Fruit fly (Drosophila melanogaster) whole organism, embryonic: ENCODE results near the gene Acp29AB.

Source experiments
- Adf1 ChIP-seq: fragments of 200-800 bp; sonication (Bioruptor generic); IDR thresholded peaks from 2 replicates; pipeline ENCODE4 v1.3.6; 2022; ENCODE audit warnings: missing biosample characterization, missing genetic modification characterization
- C15 ChIP-seq: fragments of 200-800 bp; sonication (Bioruptor generic); IDR thresholded peaks from 3 replicates; pipeline ENCODE4 v1.3.6; 2022; ENCODE audit warnings: missing biosample characterization, missing genetic modification characterization
- CG11085 ChIP-seq: fragments of 200-800 bp; sonication (Bioruptor generic); IDR thresholded peaks from 2 replicates; pipeline ENCODE4 v1.3.6; 2022; ENCODE audit warnings: missing biosample characterization, missing genetic modification characterization
- CG11723 ChIP-seq: fragments of 200-800 bp; sonication (Bioruptor generic); optimal IDR thresholded peaks from 2 replicates; lab custom pipeline; 2017; ENCODE audit warnings: missing biosample characterization, mild to moderate bottlenecking, missing genetic modification characterization
- CG13624 ChIP-seq: fragments of 200-800 bp; sonication (Bioruptor generic); optimal IDR thresholded peaks from 2 replicates; lab custom pipeline; 2016; ENCODE audit warnings: missing biosample characterization, missing genetic modification characterization
- CG15269 ChIP-seq: fragments of 200-800 bp; sonication (Bioruptor generic); optimal IDR thresholded peaks from 2 replicates; lab custom pipeline; 2018; ENCODE audit warnings: missing biosample characterization, mild to moderate bottlenecking, missing genetic modification characterization, moderate library complexity
- CG15479 ChIP-seq: fragments of 200-800 bp; sonication (Bioruptor generic); optimal IDR thresholded peaks from 3 replicates; lab custom pipeline; 2019; ENCODE audit warnings: missing biosample characterization, mild to moderate bottlenecking, missing genetic modification characterization, moderate library complexity
- CG15601 ChIP-seq: fragments of 200-800 bp; sonication (Bioruptor generic); optimal IDR thresholded peaks from 3 replicates; lab custom pipeline; 2019; ENCODE audit warnings: missing biosample characterization, mild to moderate bottlenecking, missing genetic modification characterization, moderate library complexity
- CG16813 ChIP-seq: fragments of 200-800 bp; sonication (Bioruptor generic); IDR thresholded peaks from 3 replicates; pipeline ENCODE4 v1.3.6; 2022; ENCODE audit warnings: missing biosample characterization, missing genetic modification characterization; ENCODE audit not compliant: partially characterized antibody
- CG17829 ChIP-seq: fragments of 200-800 bp; optimal IDR thresholded peaks from 2 replicates; lab custom pipeline; 2019; ENCODE audit warnings: missing biosample characterization, mild to moderate bottlenecking, missing genetic modification characterization, moderate library complexity
- CG1832 ChIP-seq: fragments of 200-800 bp; sonication (Bioruptor generic); optimal IDR thresholded peaks from 2 replicates; lab custom pipeline; 2017; ENCODE audit warnings: missing biosample characterization, mild to moderate bottlenecking, missing genetic modification characterization, inconsistent platforms
- CG18599 ChIP-seq: fragments of 200-800 bp; sonication (Bioruptor generic); optimal IDR thresholded peaks from 3 replicates; lab custom pipeline; 2017; ENCODE audit warnings: missing biosample characterization, missing genetic modification characterization, mild to moderate bottlenecking, moderate library complexity, missing genetic modification reagents
- CG32772 ChIP-seq: fragments of 200-800 bp; sonication (Bioruptor generic); IDR thresholded peaks from 2 replicates; pipeline ENCODE4 v1.3.6; 2022; ENCODE audit warnings: missing biosample characterization, missing genetic modification characterization
- CG33557 ChIP-seq: fragments of 200-800 bp; sonication (Bioruptor generic); optimal IDR thresholded peaks from 2 replicates; lab custom pipeline; 2019; ENCODE audit warnings: missing biosample characterization, mild to moderate bottlenecking, missing genetic modification characterization, moderate library complexity
- CG6854 ChIP-seq: fragments of 200-800 bp; sonication (Bioruptor generic); optimal IDR thresholded peaks from 3 replicates; lab custom pipeline; 2017; ENCODE audit warnings: missing biosample characterization, mild to moderate bottlenecking, missing genetic modification characterization
- CG7987 ChIP-seq: fragments of 200-800 bp; sonication (Bioruptor generic); optimal IDR thresholded peaks from 2 replicates; lab custom pipeline; 2018; ENCODE audit warnings: missing biosample characterization, mild to moderate bottlenecking, missing genetic modification characterization, moderate library complexity
- CG8359 ChIP-seq: fragments of 200-800 bp; sonication (Bioruptor generic); optimal IDR thresholded peaks from 2 replicates; lab custom pipeline; 2017; ENCODE audit warnings: missing biosample characterization, mild to moderate bottlenecking, missing genetic modification characterization, borderline replicate concordance
- CTCF ChIP-seq: fragments of 200-800 bp; sonication (Bioruptor generic); optimal IDR thresholded peaks from 2 replicates; lab custom pipeline; 2017; ENCODE audit warnings: missing biosample characterization, mild to moderate bottlenecking, missing genetic modification characterization, moderate library complexity
- Hey ChIP-seq: fragments of 200-800 bp; sonication (Bioruptor generic); optimal IDR thresholded peaks from 3 replicates; lab custom pipeline; 2018; ENCODE audit warnings: missing biosample characterization, mild to moderate bottlenecking, missing genetic modification characterization
- Kr ChIP-seq: fragments of 200-800 bp; sonication (Bioruptor generic); optimal IDR thresholded peaks from 2 replicates; lab custom pipeline; 2017; ENCODE audit warnings: missing biosample characterization, mild to moderate bottlenecking, missing genetic modification characterization
- MBD-R2 ChIP-seq: fragments of 200-800 bp; sonication (Bioruptor generic); IDR thresholded peaks from 2 replicates; pipeline ENCODE4 v1.3.6; 2022; ENCODE audit warnings: missing biosample characterization, missing genetic modification characterization
- NC2β ChIP-seq: fragments of 200-800 bp; sonication (Bioruptor generic); optimal IDR thresholded peaks from 2 replicates; lab custom pipeline; 2016; ENCODE audit warnings: missing biosample characterization, missing genetic modification characterization
- Oli ChIP-seq: fragments of 200-800 bp; sonication (Bioruptor generic); optimal IDR thresholded peaks from 2 replicates; lab custom pipeline; 2018; ENCODE audit warnings: missing biosample characterization, mild to moderate bottlenecking, missing genetic modification characterization, moderate library complexity
- Stat92E ChIP-seq, 3 experiments: fragments of >200 bp in 2 of 3; fragments of 200-800 bp in 1 of 3; sonication (Bioruptor generic) in 1 of 3; optimal IDR thresholded peaks; 2 replicates each; lab custom pipeline; 2017 to 2019; ENCODE audit warnings: missing biosample characterization in 3 of 3, missing genetic modification characterization in 3 of 3, mild to moderate bottlenecking in 1 of 3, moderate library complexity in 1 of 3
- ap ChIP-seq: fragments of 200-800 bp; sonication (Bioruptor generic); IDR thresholded peaks from 2 replicates; pipeline ENCODE4 v1.3.6; 2022; ENCODE audit warnings: missing biosample characterization, missing genetic modification characterization
- ato ChIP-seq: fragments of 200-800 bp; sonication (Bioruptor generic); IDR thresholded peaks from 2 replicates; pipeline ENCODE4 v1.3.6; 2022; ENCODE audit warnings: missing biosample characterization, missing genetic modification characterization; ENCODE audit not compliant: partially characterized antibody
- dati ChIP-seq: fragments of 200-800 bp; sonication (Bioruptor generic); IDR thresholded peaks from 2 replicates; pipeline ENCODE4 v1.3.6; 2022; ENCODE audit warnings: missing biosample characterization, missing genetic modification characterization
- dmrt11E ChIP-seq: fragments of 200-800 bp; sonication (Bioruptor generic); optimal IDR thresholded peaks from 3 replicates; lab custom pipeline; 2018; ENCODE audit warnings: missing biosample characterization, mild to moderate bottlenecking, missing genetic modification characterization, moderate library complexity
- dysf ChIP-seq: fragments of 200-800 bp; sonication (Bioruptor generic); IDR thresholded peaks from 3 replicates; pipeline ENCODE4 v1.3.6; 2022; ENCODE audit warnings: missing biosample characterization, missing genetic modification characterization
- emc ChIP-seq: fragments of 200-800 bp; sonication (Bioruptor generic); optimal IDR thresholded peaks from 2 replicates; lab custom pipeline; 2016; ENCODE audit warnings: missing biosample characterization, missing genetic modification characterization
- fd102C ChIP-seq: fragments of 200-800 bp; sonication (Bioruptor generic); optimal IDR thresholded peaks from 2 replicates; lab custom pipeline; 2018; ENCODE audit warnings: missing biosample characterization, mild to moderate bottlenecking, missing genetic modification characterization, moderate library complexity
- fd96Cb ChIP-seq: fragments of 200-800 bp; sonication (Bioruptor generic); optimal IDR thresholded peaks from 2 replicates; lab custom pipeline; 2018; ENCODE audit warnings: missing biosample characterization, mild to moderate bottlenecking, missing genetic modification characterization, moderate library complexity
- gcm2 ChIP-seq: fragments of 200-800 bp; sonication (Bioruptor generic); optimal IDR thresholded peaks from 2 replicates; lab custom pipeline; 2016; ENCODE audit warnings: missing biosample characterization, missing genetic modification characterization
- gsb-n ChIP-seq: fragments of 200-800 bp; sonication (Bioruptor generic); optimal IDR thresholded peaks from 3 replicates; lab custom pipeline; 2018; ENCODE audit warnings: missing biosample characterization, mild to moderate bottlenecking, missing genetic modification characterization
- her ChIP-seq: fragments of 200-800 bp; sonication (Bioruptor generic); optimal IDR thresholded peaks from 2 replicates; lab custom pipeline; 2016; ENCODE audit warnings: missing biosample characterization, missing genetic modification characterization
- hkb ChIP-seq, 2 experiments: fragments of 200-800 bp in 1 of 2; fragments of >200 bp in 1 of 2; sonication (Bioruptor generic) in 1 of 2; IDR thresholded peaks in 1 of 2; optimal IDR thresholded peaks in 1 of 2; 2 replicates each; pipeline versions ENCODE4 v1.3.6 to Lab custom; 2017 to 2022; ENCODE audit warnings: missing biosample characterization in 1 of 2, missing genetic modification characterization in 1 of 2
- ind ChIP-seq: fragments of 200-800 bp; sonication (Bioruptor generic); optimal IDR thresholded peaks from 3 replicates; lab custom pipeline; 2016; ENCODE audit warnings: missing biosample characterization, missing genetic modification characterization
- jigr1 ChIP-seq: fragments of 200-800 bp; sonication (Bioruptor generic); IDR thresholded peaks from 3 replicates; pipeline ENCODE4 v1.3.6; 2022; ENCODE audit warnings: missing biosample characterization, missing genetic modification characterization
- klu ChIP-seq: fragments of 200-800 bp; sonication (Bioruptor generic); IDR thresholded peaks from 2 replicates; pipeline ENCODE4 v1.3.6; 2022; ENCODE audit warnings: missing biosample characterization, missing genetic modification characterization
- kni ChIP-seq: fragments of 200-800 bp; sonication (Bioruptor generic); optimal IDR thresholded peaks from 3 replicates; lab custom pipeline; 2017; ENCODE audit warnings: mild to moderate bottlenecking, missing biosample characterization, missing genetic modification reagents, missing genetic modification characterization
- lbe ChIP-seq: fragments of 200-800 bp; sonication (Bioruptor generic); optimal IDR thresholded peaks from 2 replicates; lab custom pipeline; 2016; ENCODE audit warnings: missing biosample characterization, mild to moderate bottlenecking, missing genetic modification characterization
- nau ChIP-seq: fragments of 200-800 bp; sonication (Bioruptor generic); optimal IDR thresholded peaks from 3 replicates; lab custom pipeline; 2017; ENCODE audit warnings: missing biosample characterization, mild to moderate bottlenecking, missing genetic modification characterization, missing genetic modification reagents
- ro ChIP-seq: fragments of 200-800 bp; sonication (Bioruptor generic); IDR thresholded peaks from 2 replicates; pipeline ENCODE4 v1.3.6; 2022; ENCODE audit warnings: missing biosample characterization, missing genetic modification characterization
- sens-2 ChIP-seq: fragments of 200-800 bp; sonication (Bioruptor generic); IDR thresholded peaks from 2 replicates; pipeline ENCODE4 v1.3.6; 2022; ENCODE audit warnings: missing biosample characterization, missing genetic modification characterization
- sima ChIP-seq: fragments of 200-800 bp; sonication (Bioruptor generic); optimal IDR thresholded peaks from 2 replicates; lab custom pipeline; 2016; ENCODE audit warnings: missing biosample characterization, missing genetic modification characterization
- sqz ChIP-seq: fragments of 200-800 bp; sonication (Bioruptor generic); optimal IDR thresholded peaks from 3 replicates; lab custom pipeline; 2018; ENCODE audit warnings: missing biosample characterization, mild to moderate bottlenecking, missing genetic modification characterization
- sug ChIP-seq: fragments of 200-800 bp; optimal IDR thresholded peaks from 2 replicates; lab custom pipeline; 2019; ENCODE audit warnings: missing biosample characterization, mild to moderate bottlenecking, missing genetic modification characterization, moderate library complexity
- trh ChIP-seq: fragments of 200-800 bp; sonication (Bioruptor generic); optimal IDR thresholded peaks from 2 replicates; lab custom pipeline; 2016; ENCODE audit warnings: missing biosample characterization, missing genetic modification characterization
- yki ChIP-seq: fragments of >200 bp; optimal IDR thresholded peaks from 3 replicates; lab custom pipeline; 2018

Acp29AB gene

DNA sequence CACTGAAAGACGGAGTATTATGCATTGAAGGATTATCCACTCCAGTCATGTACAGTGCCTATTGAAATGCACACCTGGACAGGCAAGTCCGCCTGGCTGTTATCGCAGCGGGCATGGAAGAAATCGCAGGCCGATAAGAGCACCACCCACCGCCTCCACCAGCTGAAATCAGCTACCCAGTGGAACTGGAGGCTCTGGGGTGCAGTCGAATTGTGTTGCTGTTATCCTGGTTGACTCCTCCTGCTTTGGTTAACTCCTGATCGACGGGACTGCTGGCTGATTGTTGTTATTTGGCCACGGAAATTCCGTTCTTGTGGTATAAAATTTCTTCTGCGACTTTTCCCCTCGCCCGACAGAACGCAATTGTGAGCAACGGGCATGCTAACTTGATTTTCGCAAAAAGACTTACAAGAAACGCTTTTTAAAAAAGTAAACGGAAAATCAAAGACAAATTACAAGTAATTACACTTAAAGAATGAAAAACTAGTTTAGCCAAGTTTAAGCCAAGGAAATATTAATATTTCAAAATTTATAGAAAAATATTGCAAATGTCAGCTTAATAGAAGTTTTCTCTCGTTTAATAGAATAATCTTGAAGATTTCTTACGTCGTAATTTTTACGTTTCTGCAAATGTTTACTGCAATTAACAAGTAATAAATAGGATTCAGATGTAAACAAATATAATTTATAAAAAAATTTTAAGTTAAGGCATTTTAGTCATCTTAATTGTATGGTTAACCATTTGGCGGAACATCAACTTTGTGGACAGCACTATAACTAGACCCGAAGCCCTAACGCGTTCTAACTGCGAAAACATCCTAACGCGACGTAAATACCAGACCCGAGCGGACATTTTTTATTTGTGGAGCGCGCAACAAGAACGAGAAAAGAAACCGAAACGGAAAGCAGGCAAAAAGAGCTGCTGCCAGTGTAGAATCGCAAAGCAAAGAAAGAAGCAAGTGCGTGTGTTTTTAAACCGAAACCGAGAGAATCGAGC, 22.2 kb upstream of the Acp29AB start, which contains the start of the genes CG13398 and Akap200 (continued):
- TF ChIP-seq sqz (GFP tag; lab: Kevin White, UChicago) (no peak), CG16813 (GFP tag; lab: Robert Waterston, UW) (no peak), hkb (optimal IDR thresholded peaks at IDR 0.05; lab: Kevin White, UChicago) (no peak), hkb (GFP tag; IDR thresholded peaks at IDR 0.05; lab: Robert Waterston, UW) (no peak), Kr (GFP tag; lab: Kevin White, UChicago) (peak; percentile 12), CG15601 (no peak), gsb-n (tag; lab: Kevin White, UChicago) (peak; percentile 11), sima (no peak), ind (GFP tag; lab: Kevin White, UChicago) (no peak), yki (no peak), Oli (tag; lab: Kevin White, UChicago) (no peak), sug (peak; percentile 14), CG15269 (tag; lab: Kevin White, UChicago) (no peak), CG32772 (GFP tag; lab: Robert Waterston, UW) (no peak), Stat92E (GFP tag; optimal IDR thresholded peaks at IDR 0.05; lab: Kevin White, UChicago) (no peak), CTCF (no peak), dysf (GFP tag; lab: Robert Waterston, UW) (no peak), gcm2 (no peak), Adf1 (GFP tag; lab: Robert Waterston, UW) (no peak), ato (GFP tag; lab: Robert Waterston, UW) (no peak), CG13624 (GFP tag; lab: Kevin White, UChicago) (no peak), emc (GFP tag; lab: Kevin White, UChicago) (no peak), CG1832 (GFP tag; lab: Kevin White, UChicago) (no peak), CG15479 (GFP tag; lab: Kevin White, UChicago) (peak; percentile 20), C15 (GFP tag; lab: Robert Waterston, UW) (no peak), CG18599 (GFP tag; lab: Kevin White, UChicago) (no peak), CG8359 (GFP tag; lab: Kevin White, UChicago) (no peak), trh (GFP tag; lab: Kevin White, UChicago) (no peak), MBD-R2 (peak; percentile 58), nau (no peak), klu (GFP tag; lab: Robert Waterston, UW) (0 out of 2 replicates have a peak, but pooled peaks have one; percentile 23), jigr1 (GFP tag; lab: Robert Waterston, UW) (no peak), lbe (GFP tag; lab: Kevin White, UChicago) (no peak), ro (GFP tag; lab: Robert Waterston, UW) (no peak), dati (GFP tag; lab: Robert Waterston, UW) (no peak), kni (GFP tag; lab: Kevin White, UChicago) (no peak), CG7987 (GFP tag; lab: Kevin White, UChicago) (no peak), NC2β (no peak), Hey (tag; lab: Kevin White, UChicago) (no peak), CG6854 (GFP tag; lab: Kevin White, UChicago) (no peak), dmrt11E (tag; lab: Kevin White, UChicago) (no peak), CG11723 (GFP tag; lab: Kevin White, UChicago) (no peak), her (GFP tag; lab: Kevin White, UChicago) (peak; percentile 99), fd102C (GFP tag; lab: Kevin White, UChicago) (no peak), CG33557 (GFP tag; lab: Kevin White, UChicago) (peak; percentile 6), CG17829 (tag; lab: Kevin White, UChicago) (peak; percentile 37), fd96Cb (tag; lab: Kevin White, UChicago) (peak; percentile 36), ap (GFP tag; lab: Robert Waterston, UW) (no peak), CG11085 (GFP tag; lab: Robert Waterston, UW) (no peak), sens-2 (GFP tag; lab: Robert Waterston, UW) (no peak)
